Worm (Caenorhabditis elegans) whole organism, L2 larva: Measurements from ENCODE around the gene srbc-30.

Source experiments
- aly-2 ChIP-seq: fragments of 150-350 bp; optimal IDR thresholded peaks from 2 replicates; lab custom pipeline; 2014; ENCODE audit warnings: missing biosample characterization, missing genetic modification characterization
- egl-27 ChIP-seq: sonication (generic microtip); optimal IDR thresholded peaks from 3 replicates; lab custom pipeline; 2017; ENCODE audit warnings: missing biosample characterization, missing genetic modification reagents, missing genetic modification characterization
- elt-3 ChIP-seq: sonication (generic microtip); optimal IDR thresholded peaks from 2 replicates; lab custom pipeline; 2017; ENCODE audit warnings: missing biosample characterization, missing genetic modification characterization
- lin-39 ChIP-seq: fragments of 150-350 bp; optimal IDR thresholded peaks from 2 replicates; lab custom pipeline; 2014; ENCODE audit warnings: missing biosample characterization, missing genetic modification reagents, missing genetic modification characterization
- lsy-2 ChIP-seq, 2 experiments: fragments of 150-350 bp in 1 of 2; sonication (generic microtip) in 1 of 2; optimal IDR thresholded peaks; 2 replicates each; lab custom pipeline; 2014 to 2017; ENCODE audit warnings: missing biosample characterization in 2 of 2, missing genetic modification characterization in 2 of 2
- nhr-10 ChIP-seq: sonication (generic microtip); optimal IDR thresholded peaks from 2 replicates; lab custom pipeline; 2017; ENCODE audit warnings: missing biosample characterization, missing genetic modification characterization
- nhr-237 ChIP-seq: fragments of 150-350 bp; optimal IDR thresholded peaks from 2 replicates; lab custom pipeline; 2014; ENCODE audit warnings: missing biosample characterization, missing genetic modification characterization
- unc-62 ChIP-seq: fragments of 150-350 bp; optimal IDR thresholded peaks from 2 replicates; lab custom pipeline; 2014; ENCODE audit warnings: missing biosample characterization, missing genetic modification reagents, missing genetic modification characterization
- ztf-11 ChIP-seq: sonication (generic microtip); optimal IDR thresholded peaks from 2 replicates; lab custom pipeline; 2017; ENCODE audit warnings: missing biosample characterization, missing genetic modification characterization

DNA sequence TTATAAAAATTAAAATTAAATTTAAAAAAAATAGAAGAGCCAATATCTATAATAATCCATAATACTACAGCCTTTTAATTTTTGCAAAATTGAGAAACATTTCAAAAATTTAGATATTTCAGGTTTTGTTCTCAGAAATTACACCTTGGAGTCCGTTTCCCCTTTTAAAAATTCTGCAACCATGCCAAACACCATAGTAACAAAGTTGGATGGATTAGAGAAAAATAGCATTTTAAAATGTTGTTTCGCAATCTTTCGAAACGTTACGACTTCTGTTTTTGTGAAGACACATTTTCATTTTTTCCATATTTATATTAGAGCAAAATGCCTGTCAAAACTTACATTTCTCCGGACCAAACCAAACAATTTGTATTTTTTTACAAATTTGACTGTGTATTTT, 44.7 kb upstream of the srbc-30 start, which contains the start of gene T24A6.7:
- TF ChIP-seq nhr-237 (tag; lab: Kevin White, UChicago) (no peak), nhr-10 (no peak), ztf-11 (tag; lab: Kevin White, UChicago) (no peak), lsy-2 (tag; optimal IDR thresholded peaks at IDR 0.05; lab: Kevin White, UChicago) (no peak), unc-62 (no peak), elt-3 (no peak), aly-2 (tag; lab: Kevin White, UChicago) (no peak), lin-39 (tag; lab: Kevin White, UChicago) (no peak), egl-27 (no peak)
